Fruit fly (Drosophila melanogaster): Measurements from ENCODE around the gene Zip99C.

Zip99C gene

dm6 chr3R:29861432-29862249, 7.1 kb downstream of the Zip99C start, which contains the start of the genes CG15514 and RpS8 (continued):
- TF ChIP-seq Sry-δ (GFP tag; optimal IDR thresholded peaks at IDR 0.05) (no peak), insv (GFP tag; optimal IDR thresholded peaks at IDR 0.05) (peak in 1 of 2 experiments; percentile 55), Mad (GFP tag; optimal IDR thresholded peaks at IDR 0.05) (peak; percentile 16), CG12942 (GFP tag; optimal IDR thresholded peaks at IDR 0.05) (peak; percentile 3), CG10543 (GFP tag; optimal IDR thresholded peaks at IDR 0.05) (peak; percentile 87), pfk (GFP tag; optimal IDR thresholded peaks at IDR 0.05) (peak; percentile 51), kah (GFP tag; optimal IDR thresholded peaks at IDR 0.05) (peak; percentile 30), ro (GFP tag; IDR thresholded peaks at IDR 0.05) (no peak), Hand (GFP tag; optimal IDR thresholded peaks at IDR 0.05) (no peak), CG4854 (GFP tag; optimal IDR thresholded peaks at IDR 0.05) (peak; percentile 24), NC2α (GFP tag; optimal IDR thresholded peaks at IDR 0.05) (no peak), CG5180 (GFP tag; optimal IDR thresholded peaks at IDR 0.05) (peak; percentile 56), D (optimal IDR thresholded peaks at IDR 0.05) (no peak), D (GFP tag; optimal IDR thresholded peaks at IDR 0.05) (peak; percentile 29), Stat92E (GFP tag; optimal IDR thresholded peaks at IDR 0.05) (no peak), PHDP (tag; optimal IDR thresholded peaks at IDR 0.05) (peak; percentile 57), CG1529 (GFP tag; optimal IDR thresholded peaks at IDR 0.05) (peak; percentile 43), Nf-YC (tag; optimal IDR thresholded peaks at IDR 0.05) (peak; percentile 68), kni (GFP tag; optimal IDR thresholded peaks at IDR 0.05) (peak; percentile 60), Trl (optimal IDR thresholded peaks at IDR 0.05) (no peak), Trl (GFP tag; optimal IDR thresholded peaks at IDR 0.05) (peak; percentile 41), CG12071 (GFP tag; optimal IDR thresholded peaks at IDR 0.05) (peak; percentile 42), CG14860 (GFP tag; IDR thresholded peaks at IDR 0.05; ENCODE audit: partially characterized antibody) (no peak), Dll (GFP tag; IDR thresholded peaks at IDR 0.05; ENCODE audit: partially characterized antibody) (no peak), Asciz (GFP tag; optimal IDR thresholded peaks at IDR 0.05) (peak; percentile 56), lab (GFP tag; optimal IDR thresholded peaks at IDR 0.05) (peak; percentile 84), CG7556 (GFP tag; optimal IDR thresholded peaks at IDR 0.05) (peak; percentile 60), bsh (GFP tag; optimal IDR thresholded peaks at IDR 0.05) (peak in 1 of 2 experiments; percentile 51), CG16813 (GFP tag; IDR thresholded peaks at IDR 0.05; ENCODE audit: partially characterized antibody) (0 out of 3 replicates have a peak, but pooled peaks have one; percentile 16), CG17912 (GFP tag; optimal IDR thresholded peaks at IDR 0.05) (peak; percentile 63), CG11723 (GFP tag; optimal IDR thresholded peaks at IDR 0.05) (peak; percentile 48), CG10431 (GFP tag; optimal IDR thresholded peaks at IDR 0.05) (peak; percentile 81), Fer1 (GFP tag; optimal IDR thresholded peaks at IDR 0.05) (peak; percentile 65), sisA (GFP tag; IDR thresholded peaks at IDR 0.05) (peak; percentile 7; the same call in 1 of the 2 replicates), CG17359 (tag; optimal IDR thresholded peaks at IDR 0.05) (peak; percentile 57), jigr1 (GFP tag; IDR thresholded peaks at IDR 0.05) (no peak; the same call in 2 of the 3 replicates), onecut (GFP tag; IDR thresholded peaks at IDR 0.05) (peak; percentile 67), cg (GFP tag; optimal IDR thresholded peaks at IDR 0.05) (no peak), CG3995 (GFP tag; optimal IDR thresholded peaks at IDR 0.05) (peak; percentile 69), Fer2 (tag; optimal IDR thresholded peaks at IDR 0.05) (peak; percentile 67), CG31224 (GFP tag; IDR thresholded peaks at IDR 0.05) (0 out of 2 replicates have a peak, but pooled peaks have one; percentile 38), pan (optimal IDR thresholded peaks at IDR 0.05) (no peak), pan (GFP tag; optimal IDR thresholded peaks at IDR 0.05 in 1 of 2, IDR thresholded peaks at IDR 0.05 in 1 of 2) (peak in 1 of 2 experiments; percentile 54), gro (GFP tag; optimal IDR thresholded peaks at IDR 0.05) (no peak), D19A (tag; optimal IDR thresholded peaks at IDR 0.05) (peak; percentile 66), lilli (GFP tag; optimal IDR thresholded peaks at IDR 0.05) (peak; percentile 22), caup (GFP tag; optimal IDR thresholded peaks at IDR 0.05; ENCODE audit: severe bottlenecking) (peak; percentile 86)

Measured in whole organism, embryonic.